Worm (Caenorhabditis elegans): ENCODE data around the gene W06G6.15.
"Not testable (repeated sequence)": the region's sequence is repeated elsewhere in the genome, so short reads cannot be mapped to it uniquely, and the experiment has no call there.

DNA sequence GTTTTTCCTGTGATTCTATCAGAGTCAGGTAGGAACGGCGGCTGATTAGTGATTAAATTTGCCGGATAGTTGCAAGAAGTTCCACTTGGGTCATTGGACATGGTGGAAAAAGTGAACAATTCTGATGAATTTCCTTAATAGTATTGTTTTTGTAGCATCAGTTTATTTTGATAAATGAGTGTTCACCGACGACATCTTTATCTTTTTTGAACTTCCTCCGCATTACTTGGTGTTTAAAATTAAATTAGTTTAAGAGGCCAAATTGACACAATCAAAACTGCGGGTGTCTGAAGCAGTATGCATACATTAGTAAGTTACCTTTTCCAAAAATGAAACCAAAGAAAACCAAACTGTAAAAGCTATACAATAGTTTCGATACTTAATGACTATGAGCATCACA is 5.1 kb upstream of the W06G6.15 start, which contains the start of gene W06G6.11:
- not testable (repeated sequence) for TF ChIP-seq dpl-1 (GFP tag; optimal IDR thresholded peaks at IDR 0.05); nhr-11 (tag; optimal IDR thresholded peaks at IDR 0.05); lin-13 (GFP tag; optimal IDR thresholded peaks at IDR 0.05); lsy-2 (tag; optimal IDR thresholded peaks at IDR 0.05); sup-37 (GFP tag; optimal IDR thresholded peaks at IDR 0.05); pqm-1 (tag; optimal IDR thresholded peaks at IDR 0.05); ceh-82 (tag; optimal IDR thresholded peaks at IDR 0.05); ets-5 (GFP tag; IDR thresholded peaks at IDR 0.05); lir-3 (tag; optimal IDR thresholded peaks at IDR 0.05; ENCODE audit: poor library complexity); snu-23 (GFP tag; optimal IDR thresholded peaks at IDR 0.05); nhr-28 (tag; optimal IDR thresholded peaks at IDR 0.05)

All from whole organism, L1 larva.